Fruit fly (Drosophila melanogaster): ENCODE results near the gene Eip75B.

- no peak for TF ChIP-seq CTCF (optimal IDR thresholded peaks at IDR 0.05)
- TF ChIP-seq CG8478 (optimal IDR thresholded peaks at IDR 0.05): no peak
These were observed 92.1 kb downstream of the Eip75B start for dm6 chr3L:17972322-17972949.
